Worm (Caenorhabditis elegans) whole organism, L4 larva: ENCODE results near the gene col-69.

ENCODE experiments used
- D1046.2 ChIP-seq: fragments of 200-800 bp; sonication (Bioruptor generic); IDR thresholded peaks from 2 replicates; pipeline ENCODE4 v1.3.6; 2022; ENCODE audit warnings: missing genetic modification characterization, missing compliant biosample characterization
- attf-4 ChIP-seq: sonication (generic microtip); optimal IDR thresholded peaks from 3 replicates; lab custom pipeline; 2017; ENCODE audit warnings: missing biosample characterization, missing genetic modification characterization
- ceh-28 ChIP-seq: fragments of 150-350 bp; optimal IDR thresholded peaks from 2 replicates; lab custom pipeline; 2014; ENCODE audit warnings: missing biosample characterization, missing genetic modification reagents, missing genetic modification characterization
- ceh-62 ChIP-seq: sonication (generic microtip); optimal IDR thresholded peaks from 2 replicates; lab custom pipeline; 2017; ENCODE audit warnings: missing biosample characterization, missing genetic modification characterization
- madf-5 ChIP-seq, 2 experiments: fragments of 200-800 bp; sonication (Bioruptor generic); IDR thresholded peaks; 2 replicates each; pipeline ENCODE4 v1.3.6; 2022; ENCODE audit warnings: missing compliant biosample characterization in 2 of 2, missing genetic modification characterization in 2 of 2
- nhr-11 ChIP-seq: fragments of 150-350 bp; optimal IDR thresholded peaks from 2 replicates; lab custom pipeline; 2014; ENCODE audit warnings: missing biosample characterization, missing genetic modification characterization

col-69 gene

DNA sequence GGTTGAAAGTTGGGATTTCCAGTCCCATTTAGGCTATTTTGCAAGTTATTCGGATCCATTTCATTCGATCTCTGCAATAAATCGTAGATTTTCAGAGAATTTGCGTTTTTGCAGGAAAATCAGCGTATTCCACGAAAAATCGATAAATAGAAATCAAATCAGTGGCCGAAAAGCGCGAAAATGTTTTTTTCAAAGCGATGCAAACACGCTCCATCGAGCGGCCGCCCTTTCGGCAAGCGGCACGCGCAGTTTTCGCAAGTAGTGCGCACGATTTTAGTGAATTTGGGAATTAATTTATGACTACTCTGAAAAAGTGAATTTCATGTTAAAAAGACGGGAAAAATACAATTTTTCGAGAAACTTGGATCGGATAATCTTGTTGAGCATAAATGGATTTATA is 50.4 kb downstream of the col-69 start (continued):
- TF ChIP-seq nhr-11 (tag; lab: Kevin White, UChicago) (peak; percentile 90), D1046.2 (GFP tag; lab: Robert Waterston, UW) (no peak), ceh-62 (tag; lab: Kevin White, UChicago) (no peak), ceh-28 (tag; lab: Kevin White, UChicago) (peak; percentile 78), attf-4 (tag; lab: Kevin White, UChicago) (no peak), madf-5 (GFP tag; IDR thresholded peaks at IDR 0.05; lab: Robert Waterston, UW) (no peak)
